Worm (Caenorhabditis elegans): Measurements from ENCODE around the gene rpl-34.
A peak's percentile ranks its signal among the peaks of the same experiment; 100 is the strongest.

rpl-34 gene

ce11 chrIV:12278507-12278906 lies 9.7 kb downstream of the rpl-34 start, which contains the start of the genes tag-335 and vkmt-1:
tag-335 (minus strand) TSS chrIV:12278594.
vkmt-1 (plus strand) TSS chrIV:12278725.
- peak; percentile 40 for TF ChIP-seq W03F9.2 (tag; optimal IDR thresholded peaks at IDR 0.05)
- no peak for TF ChIP-seq dao-5 (tag; optimal IDR thresholded peaks at IDR 0.05)

- no peak for TF ChIP-seq him-1 (tag; optimal IDR thresholded peaks at IDR 0.05)
- no peak for TF ChIP-seq W03F9.2 (tag; optimal IDR thresholded peaks at IDR 0.05)
- TF ChIP-seq dao-5 (tag; optimal IDR thresholded peaks at IDR 0.05), result no peak
Measured at ce11 chrIV:12279340-12279739, 10.5 kb downstream of the rpl-34 start, which contains the start of gene ltah-1.1. ltah-1.1 (plus strand) TSS chrIV:12279622.

DNA sequence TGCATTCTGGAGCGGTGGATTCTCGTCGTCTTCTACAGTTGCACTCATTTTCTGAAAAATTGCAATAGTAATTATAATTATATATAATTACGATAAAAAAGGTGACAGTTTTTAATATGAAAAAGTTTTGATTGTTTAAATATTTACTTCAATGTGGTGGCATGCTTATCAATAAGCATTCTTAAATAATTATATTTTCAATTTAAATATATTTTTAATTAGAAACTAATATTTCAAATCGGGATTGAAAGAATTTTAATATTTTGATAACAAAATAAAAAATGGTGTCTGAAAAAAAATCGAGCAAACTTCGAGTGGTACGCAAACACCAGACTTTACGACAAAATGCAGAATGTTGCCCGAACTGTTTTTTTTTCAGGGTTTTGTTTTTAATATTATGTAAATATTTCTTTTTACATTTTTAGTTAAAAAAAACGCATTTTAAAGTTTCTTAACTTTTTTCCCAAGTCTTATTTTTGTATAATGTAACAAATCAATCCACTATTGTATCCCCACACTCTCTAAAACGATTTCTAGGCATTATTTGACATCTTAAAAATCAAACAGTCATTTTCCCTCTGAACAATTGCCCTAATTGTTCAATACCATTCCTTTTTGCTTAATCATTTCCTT lies 13.5 kb downstream of the rpl-34 start, which contains the start of the genes C42C1.12 and C42C1.19:
C42C1.12 (minus strand) TSS at position 51 of the 633 bp plus-strand sequence.
C42C1.19 (plus strand) TSS at position 583 of the 633 bp plus-strand sequence.
- TF ChIP-seq him-1 (tag; optimal IDR thresholded peaks at IDR 0.05), result no peak
- TF ChIP-seq W03F9.2 (tag; optimal IDR thresholded peaks at IDR 0.05), result peak; percentile 13

- TF ChIP-seq him-1 (tag; optimal IDR thresholded peaks at IDR 0.05), result no peak
- no peak for TF ChIP-seq dao-5 (tag; optimal IDR thresholded peaks at IDR 0.05)
- no peak for TF ChIP-seq W03F9.2 (tag; optimal IDR thresholded peaks at IDR 0.05)
Measured at ce11 chrIV:12282873-12283272, 14.1 kb downstream of the rpl-34 start, which contains the start of gene hpo-12. hpo-12 (plus strand) TSS chrIV:12283173.

- no peak for TF ChIP-seq dao-5 (tag; optimal IDR thresholded peaks at IDR 0.05)
- no peak for TF ChIP-seq W03F9.2 (tag; optimal IDR thresholded peaks at IDR 0.05)
- TF ChIP-seq him-1 (tag; optimal IDR thresholded peaks at IDR 0.05), result no peak
Measured at ce11 chrIV:12287628-12288027, 18.8 kb downstream of the rpl-34 start, which contains the start of gene erl-1. erl-1 (plus strand) TSS chrIV:12287928.

ce11 chrIV:12289149-12289548 lies 20.4 kb downstream of the rpl-34 start, which contains the start of gene C42C1.9:
C42C1.9 (plus strand) TSS chrIV:12289449.
- TF ChIP-seq him-1 (tag; optimal IDR thresholded peaks at IDR 0.05) (no peak), W03F9.2 (tag; optimal IDR thresholded peaks at IDR 0.05) (no peak), dao-5 (tag; optimal IDR thresholded peaks at IDR 0.05) (no peak)

DNA sequence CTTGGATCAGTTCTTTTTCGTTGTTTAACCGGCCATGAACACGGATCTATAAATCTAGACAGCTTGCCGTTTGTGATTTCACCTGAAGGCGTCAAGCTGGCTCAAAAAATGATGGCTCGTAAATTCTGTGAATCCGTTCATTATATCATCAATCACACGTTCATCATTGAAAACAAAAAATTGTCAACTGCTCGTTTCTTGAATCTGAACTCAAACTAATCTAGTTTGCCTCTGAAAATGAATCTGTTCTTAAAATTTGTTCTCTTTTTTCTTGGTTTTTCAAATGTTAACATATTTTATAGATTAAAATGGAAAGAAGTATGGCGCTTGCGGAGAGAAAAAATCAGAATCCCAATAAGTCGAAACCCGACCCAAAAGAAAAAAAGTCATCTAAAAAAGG lies 21.9 kb downstream of the rpl-34 start, which contains the start of gene C42C1.8:
C42C1.8 (plus strand) TSS at position 301 of the 400 bp plus-strand sequence.
- TF ChIP-seq dao-5 (tag; optimal IDR thresholded peaks at IDR 0.05), result no peak
- no peak for TF ChIP-seq W03F9.2 (tag; optimal IDR thresholded peaks at IDR 0.05)
- no peak for TF ChIP-seq him-1 (tag; optimal IDR thresholded peaks at IDR 0.05)

DNA sequence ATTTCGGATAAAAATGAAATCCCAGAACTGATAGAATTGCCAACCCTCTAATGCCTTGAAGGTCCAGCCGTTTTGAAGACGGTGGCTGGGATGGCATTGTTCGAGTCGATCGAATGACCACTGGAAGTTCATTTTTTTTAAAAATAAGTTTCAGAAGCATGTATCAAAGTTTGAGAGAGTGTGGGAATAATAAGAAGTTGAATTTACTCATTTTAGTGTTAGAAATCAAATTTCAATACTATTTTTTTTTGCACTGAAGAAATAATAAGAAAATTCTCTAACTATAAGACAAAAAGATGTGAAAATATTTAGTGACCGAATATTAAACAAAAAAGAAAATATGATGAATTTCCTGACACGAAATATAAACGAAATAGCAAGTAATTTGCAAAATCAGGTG lies 32.4 kb downstream of the rpl-34 start, which contains the start of gene oac-59:
oac-59 (minus strand) TSS at position 101 of the 400 bp plus-strand sequence.
- TF ChIP-seq dao-5 (tag; optimal IDR thresholded peaks at IDR 0.05) (no peak), him-1 (tag; optimal IDR thresholded peaks at IDR 0.05) (no peak), W03F9.2 (tag; optimal IDR thresholded peaks at IDR 0.05) (no peak)

DNA sequence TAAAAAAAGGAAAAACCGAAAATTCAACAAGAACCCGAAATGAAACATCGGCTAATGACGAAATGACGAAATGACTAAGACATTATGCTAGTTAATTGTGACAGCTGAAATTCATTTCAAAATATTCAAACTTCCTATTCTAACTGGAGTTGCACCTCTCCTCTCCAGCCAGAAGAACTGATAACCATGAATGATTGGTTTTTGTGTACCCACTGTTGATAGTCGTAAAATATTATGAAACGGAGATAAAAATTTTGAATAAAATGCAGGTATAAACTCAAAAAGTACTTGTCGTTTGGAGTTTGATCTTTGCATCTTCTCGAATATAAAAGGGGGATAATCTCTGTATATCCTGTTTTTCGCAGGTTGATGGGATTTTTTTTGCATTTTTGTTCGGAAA lies 34.1 kb downstream of the rpl-34 start:
- TF ChIP-seq W03F9.2 (tag; optimal IDR thresholded peaks at IDR 0.05), result no peak

DNA sequence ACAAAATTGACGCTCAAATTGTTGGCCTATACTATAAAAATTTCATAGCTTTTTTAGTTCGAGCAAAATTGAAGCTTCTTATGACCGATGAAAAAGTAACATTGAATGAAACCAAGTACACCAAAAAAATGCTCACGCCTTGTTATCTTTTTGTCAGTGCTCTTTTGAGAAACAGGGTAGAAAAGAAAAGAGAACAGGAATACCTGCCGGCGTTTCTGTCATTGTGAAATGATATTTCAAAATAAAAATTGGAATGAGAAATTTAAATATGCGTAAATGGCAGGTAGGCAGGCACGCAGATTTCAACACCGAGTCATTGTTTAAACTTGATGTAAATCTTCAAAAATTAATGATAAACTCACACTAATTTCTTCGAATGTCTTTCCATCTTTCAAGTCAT lies 36.0 kb downstream of the rpl-34 start:
- TF ChIP-seq dao-5 (tag; optimal IDR thresholded peaks at IDR 0.05) (no peak), W03F9.2 (tag; optimal IDR thresholded peaks at IDR 0.05) (no peak), him-1 (tag; optimal IDR thresholded peaks at IDR 0.05) (no peak)

DNA sequence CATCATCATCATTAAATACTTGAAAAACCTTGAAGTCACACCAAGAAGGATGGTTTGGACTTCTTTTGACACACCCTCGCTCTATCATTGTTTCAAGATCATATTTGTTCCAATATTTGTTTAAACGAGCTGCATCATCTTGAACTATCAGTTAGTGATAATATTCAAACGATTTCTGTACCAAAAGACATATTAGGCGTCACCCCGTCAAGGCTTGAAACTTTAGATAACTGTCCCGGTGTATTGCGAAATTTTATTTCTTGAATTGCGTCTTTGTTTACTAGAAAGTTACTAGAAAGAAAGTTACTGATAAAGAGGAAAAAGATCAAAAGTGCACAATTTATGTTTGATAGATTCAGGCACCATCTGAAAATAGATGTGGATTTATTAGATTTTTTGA lies 37.2 kb downstream of the rpl-34 start:
- no peak for TF ChIP-seq dao-5 (tag; optimal IDR thresholded peaks at IDR 0.05)
- no peak for TF ChIP-seq W03F9.2 (tag; optimal IDR thresholded peaks at IDR 0.05)
- TF ChIP-seq him-1 (tag; optimal IDR thresholded peaks at IDR 0.05), result no peak

DNA sequence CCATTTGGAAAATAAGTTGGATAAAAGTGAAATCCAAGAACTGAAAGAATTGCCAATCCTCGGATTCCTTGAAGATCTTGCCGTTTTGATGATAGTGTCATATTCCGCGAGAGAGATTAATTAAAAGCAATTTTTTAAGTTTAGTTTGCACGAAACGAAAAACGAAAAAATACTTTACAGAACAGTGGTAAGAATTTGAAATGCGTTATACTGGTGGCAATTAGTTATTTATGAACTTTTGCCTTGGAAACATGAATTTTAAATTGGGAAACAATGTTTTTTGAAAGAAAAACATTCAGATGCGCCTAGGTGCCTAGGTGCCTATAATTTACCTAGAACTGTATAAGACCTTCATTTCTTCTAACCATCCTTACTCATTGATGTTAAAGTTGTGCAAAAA lies 38.9 kb downstream of the rpl-34 start, which contains the start of gene oac-57:
oac-57 (minus strand) TSS at position 101 of the 400 bp plus-strand sequence.
- TF ChIP-seq W03F9.2 (tag; optimal IDR thresholded peaks at IDR 0.05), result no peak
- no peak for TF ChIP-seq him-1 (tag; optimal IDR thresholded peaks at IDR 0.05)
- no peak for TF ChIP-seq dao-5 (tag; optimal IDR thresholded peaks at IDR 0.05)

DNA sequence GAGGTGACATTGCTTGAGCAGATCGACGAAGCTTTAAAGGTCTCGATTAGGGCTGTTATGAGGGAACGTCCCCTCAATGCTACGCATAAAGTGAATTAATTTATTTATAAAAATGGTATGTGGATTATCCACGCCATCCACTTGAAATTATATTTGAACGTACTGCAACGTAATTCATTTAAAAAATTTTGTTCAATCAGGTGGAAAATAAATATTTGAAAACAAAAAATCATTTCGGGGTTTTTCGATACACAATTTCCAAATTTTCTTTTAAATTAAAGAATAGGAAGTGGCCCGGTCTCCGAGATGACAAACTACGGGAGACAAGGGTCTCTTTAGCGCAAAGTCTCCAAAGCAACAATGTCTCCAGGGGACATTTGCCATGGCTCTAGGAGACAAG lies 42.8 kb downstream of the rpl-34 start, which contains the start of gene oac-58:
oac-58 (minus strand) TSS at position 101 of the 400 bp plus-strand sequence.
- TF ChIP-seq dao-5 (tag; optimal IDR thresholded peaks at IDR 0.05) (no peak), W03F9.2 (tag; optimal IDR thresholded peaks at IDR 0.05) (no peak), him-1 (tag; optimal IDR thresholded peaks at IDR 0.05) (no peak)
